Fruit fly (Drosophila melanogaster) whole organism, wandering third instar larva: ENCODE measurements around the gene Evi5.

Experiments used
- OdsH ChIP-seq: fragments of 200-800 bp; sonication (Bioruptor generic); optimal IDR thresholded peaks from 2 replicates; lab custom pipeline; 2016; ENCODE audit warnings: missing biosample characterization, mild to moderate bottlenecking, missing genetic modification characterization
- h ChIP-seq: fragments of 200-800 bp; sonication (Bioruptor generic); optimal IDR thresholded peaks from 3 replicates; lab custom pipeline; 2016; ENCODE audit warnings: missing biosample characterization, mild to moderate bottlenecking, missing genetic modification characterization

DNA sequence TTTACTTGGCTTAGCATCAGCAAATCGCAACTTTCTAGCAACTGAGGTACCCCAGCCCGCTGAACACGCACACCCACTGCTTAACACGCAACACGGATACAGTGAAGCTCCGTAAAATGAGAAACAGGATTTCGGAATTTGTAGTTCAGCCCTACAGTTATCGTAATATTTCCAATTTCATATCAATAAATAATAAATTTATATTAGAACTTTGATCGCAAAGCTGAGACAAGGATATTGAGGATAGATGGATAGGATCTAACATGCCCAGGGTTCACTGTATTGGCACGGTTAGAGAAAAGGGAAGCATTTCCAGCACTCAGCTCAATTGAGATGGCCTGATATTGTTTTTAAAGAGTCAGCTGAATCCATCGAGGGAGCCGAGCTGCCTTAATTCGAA lies 35.0 kb downstream of the Evi5 start:
- no peak for TF ChIP-seq OdsH
- TF ChIP-seq h (GFP tag; lab: Kevin White, UChicago) = no peak
